Worm (Caenorhabditis elegans): Measurements from ENCODE around the gene ptr-9.

DNA sequence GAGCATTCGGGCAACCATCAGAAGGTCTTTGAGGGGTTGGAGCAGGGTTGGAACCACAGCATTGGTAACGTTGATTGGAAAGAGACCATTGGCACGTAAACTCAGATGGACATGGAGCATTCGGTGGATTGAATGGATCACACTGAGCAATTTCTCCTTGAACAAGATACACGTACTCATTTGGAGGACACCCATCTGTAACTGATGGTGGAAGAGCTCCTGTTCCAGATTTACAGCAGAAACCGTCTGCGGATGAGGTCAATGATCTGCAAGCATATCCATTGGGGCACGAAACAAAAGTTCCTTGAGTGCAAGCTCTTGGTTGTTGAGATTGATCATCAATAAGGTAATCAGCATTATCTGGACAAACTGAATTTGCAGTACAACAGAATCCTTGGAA, 40.5 kb upstream of the ptr-9 start:
- TF ChIP-seq W03F9.2 (tag; optimal IDR thresholded peaks at IDR 0.05) (no peak), him-1 (tag; optimal IDR thresholded peaks at IDR 0.05) (no peak)

Data from whole organism, L4/young adult.